Fruit fly (Drosophila melanogaster) whole organism, adult: ENCODE data around the gene CG12056.

Experiments
- CG11617 ChIP-seq: fragments of 200-800 bp; sonication (Bioruptor generic); optimal IDR thresholded peaks from 2 replicates; lab custom pipeline; 2017; ENCODE audit warnings: mild to moderate bottlenecking, missing biosample characterization, missing genetic modification reagents, missing genetic modification characterization
- CG12768 ChIP-seq: fragments of 200-800 bp; sonication (Bioruptor generic); optimal IDR thresholded peaks from 2 replicates; lab custom pipeline; 2017; ENCODE audit warnings: missing biosample characterization, missing genetic modification characterization, mild to moderate bottlenecking, moderate library complexity, missing genetic modification reagents
- CG14711 ChIP-seq: fragments of 200-800 bp; sonication (Bioruptor generic); optimal IDR thresholded peaks from 2 replicates; lab custom pipeline; 2018; ENCODE audit warnings: missing biosample characterization, mild to moderate bottlenecking, missing genetic modification characterization, moderate library complexity
- CG1620 ChIP-seq: fragments of 200-800 bp; sonication (Bioruptor generic); optimal IDR thresholded peaks from 2 replicates; lab custom pipeline; 2016; ENCODE audit warnings: missing biosample characterization, missing genetic modification characterization
- CG33017 ChIP-seq: fragments of 200-800 bp; sonication (Bioruptor generic); optimal IDR thresholded peaks from 2 replicates; lab custom pipeline; 2018; ENCODE audit warnings: missing biosample characterization, mild to moderate bottlenecking, missing genetic modification characterization, moderate library complexity
- CG5204 ChIP-seq: fragments of 200-800 bp; sonication (Bioruptor generic); optimal IDR thresholded peaks from 2 replicates; lab custom pipeline; 2016; ENCODE audit warnings: missing biosample characterization, missing genetic modification characterization
- CG7045 ChIP-seq: fragments of 200-800 bp; sonication (Bioruptor generic); optimal IDR thresholded peaks from 2 replicates; lab custom pipeline; 2017; ENCODE audit warnings: missing biosample characterization, mild to moderate bottlenecking, missing genetic modification characterization
- CG7101 ChIP-seq: fragments of 200-800 bp; sonication (Bioruptor generic); optimal IDR thresholded peaks from 2 replicates; lab custom pipeline; 2018; ENCODE audit warnings: missing biosample characterization, mild to moderate bottlenecking, missing genetic modification characterization, moderate library complexity
- Clk ChIP-seq: fragments of 200-800 bp; sonication (Bioruptor generic); optimal IDR thresholded peaks from 2 replicates; lab custom pipeline; 2017; ENCODE audit warnings: missing biosample characterization, missing genetic modification characterization
- Crg-1 ChIP-seq: fragments of 200-800 bp; sonication (Bioruptor generic); optimal IDR thresholded peaks from 2 replicates; lab custom pipeline; 2016; ENCODE audit warnings: missing biosample characterization, missing genetic modification characterization
- Hr96 ChIP-seq: fragments of 200-800 bp; sonication (Bioruptor generic); optimal IDR thresholded peaks from 2 replicates; lab custom pipeline; 2016; ENCODE audit warnings: missing biosample characterization, missing genetic modification characterization
- Mnt ChIP-seq: fragments of 200-800 bp; sonication (Bioruptor generic); optimal IDR thresholded peaks from 2 replicates; lab custom pipeline; 2016; ENCODE audit warnings: missing biosample characterization, mild to moderate bottlenecking, missing genetic modification characterization
- bab1 ChIP-seq: fragments of 200-800 bp; sonication (Bioruptor generic); optimal IDR thresholded peaks from 3 replicates; lab custom pipeline; 2019; ENCODE audit warnings: missing biosample characterization, mild to moderate bottlenecking, missing genetic modification characterization, moderate library complexity
- cic ChIP-seq: fragments of 200-800 bp; sonication (Bioruptor generic); optimal IDR thresholded peaks from 2 replicates; lab custom pipeline; 2017; ENCODE audit warnings: missing biosample characterization, mild to moderate bottlenecking, missing genetic modification characterization, moderate library complexity
- cnc ChIP-seq, 2 experiments: fragments of >200 bp; optimal IDR thresholded peaks; 2 replicates each; lab custom pipeline; 2017
- kay ChIP-seq: fragments of 200-800 bp; sonication (Bioruptor generic); peaks from one replicate; lab custom pipeline; 2016; ENCODE audit warnings: missing biosample characterization, missing genetic modification characterization, borderline replicate concordance
- ovo ChIP-seq: fragments of 200-800 bp; sonication (Bioruptor generic); optimal IDR thresholded peaks from 2 replicates; lab custom pipeline; 2016; ENCODE audit warnings: missing biosample characterization, missing genetic modification characterization
- pad ChIP-seq: fragments of 200-800 bp; sonication (Bioruptor generic); optimal IDR thresholded peaks from 3 replicates; lab custom pipeline; 2017; ENCODE audit warnings: missing biosample characterization, missing genetic modification characterization, mild to moderate bottlenecking, moderate library complexity, missing genetic modification reagents
- tj ChIP-seq: fragments of 200-800 bp; sonication (Bioruptor generic); optimal IDR thresholded peaks from 3 replicates; lab custom pipeline; 2017; ENCODE audit warnings: missing biosample characterization, mild to moderate bottlenecking, missing genetic modification characterization, moderate library complexity
- toe ChIP-seq: fragments of 200-800 bp; sonication (Bioruptor generic); optimal IDR thresholded peaks from 2 replicates; lab custom pipeline; 2016; ENCODE audit warnings: missing biosample characterization, missing genetic modification characterization

The CG12056 gene

DNA sequence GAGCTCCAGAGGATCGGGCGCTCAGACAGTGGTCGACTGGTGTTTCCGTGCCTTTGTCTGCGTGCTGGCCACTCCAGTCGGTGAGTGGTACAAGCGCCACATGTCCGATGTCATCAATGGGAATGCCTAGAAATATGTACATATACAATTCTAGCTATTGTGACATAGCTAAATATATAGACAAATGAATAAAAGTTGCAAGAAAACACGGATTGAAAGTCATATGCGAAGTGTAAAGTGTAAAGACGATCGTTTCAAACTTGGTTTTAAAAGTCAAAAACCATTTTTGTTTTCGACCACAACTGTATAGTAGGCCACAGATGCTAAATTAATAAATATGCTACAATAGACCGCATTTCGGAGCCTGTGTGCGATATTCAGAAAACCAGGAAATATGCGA is 23.0 kb downstream of the CG12056 start, which contains the start of gene CG15368:
TSS of gene CG15368 (plus strand) at position 301 of the 400 bp plus-strand sequence.
- TF ChIP-seq CG14711 (tag; lab: Kevin White, UChicago) (no peak), pad (GFP tag; lab: Kevin White, UChicago) (no peak), CG33017 (tag; lab: Kevin White, UChicago) (no peak), CG5204 (GFP tag; lab: Kevin White, UChicago) (no peak), cic (GFP tag; lab: Kevin White, UChicago) (no peak), CG11617 (GFP tag; lab: Kevin White, UChicago) (no peak), kay (GFP tag; lab: Kevin White, UChicago) (no peak), CG12768 (GFP tag; lab: Kevin White, UChicago) (no peak), Clk (no peak), toe (GFP tag; lab: Kevin White, UChicago) (no peak)

- TF ChIP-seq CG5204 (GFP tag; lab: Kevin White, UChicago), result no peak
- TF ChIP-seq Mnt, result no peak
- no peak for TF ChIP-seq CG7045 (GFP tag; lab: Kevin White, UChicago)
- TF ChIP-seq Clk, result no peak
- TF ChIP-seq CG12768 (GFP tag; lab: Kevin White, UChicago), result no peak
- no peak for TF ChIP-seq kay (GFP tag; lab: Kevin White, UChicago)
- TF ChIP-seq CG7101 (tag; lab: Kevin White, UChicago), result no peak
- TF ChIP-seq Hr96, result no peak
- TF ChIP-seq bab1 (GFP tag; lab: Kevin White, UChicago), result no peak
- no peak for TF ChIP-seq CG33017 (tag; lab: Kevin White, UChicago)
- no peak for TF ChIP-seq Crg-1 (GFP tag; lab: Kevin White, UChicago)
- TF ChIP-seq CG11617 (GFP tag; lab: Kevin White, UChicago), result no peak
- no peak for TF ChIP-seq ovo (GFP tag; lab: Kevin White, UChicago)
- TF ChIP-seq tj (GFP tag; lab: Kevin White, UChicago), result no peak
- TF ChIP-seq pad (GFP tag; lab: Kevin White, UChicago), result no peak
- TF ChIP-seq CG14711 (tag; lab: Kevin White, UChicago), result no peak
These were observed 24.1 kb downstream of the CG12056 start, which contains the start of gene CG15369 for dm6 chrX:9216572-9216971. TSS of gene CG15369 (plus strand) at chrX:9216872.

DNA sequence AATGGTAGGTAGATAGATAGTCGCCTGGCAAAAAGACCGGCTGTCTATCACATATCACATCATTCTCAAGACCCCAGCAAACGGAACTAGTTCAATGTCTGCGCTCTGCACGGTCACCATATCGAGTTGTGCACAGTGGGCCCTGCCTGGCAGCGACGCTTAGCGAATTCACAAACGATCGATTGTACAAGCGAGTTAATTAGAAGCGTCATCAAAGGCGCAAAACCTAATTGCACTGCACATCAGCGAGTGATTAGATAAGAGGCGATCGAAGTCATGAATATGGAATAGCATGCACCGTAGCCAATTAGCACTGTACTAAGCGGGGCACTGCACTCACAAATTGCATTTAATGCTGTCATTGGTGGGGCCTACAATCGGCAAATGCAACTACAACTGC is 28.0 kb downstream of the CG12056 start:
- peak; percentile 9 for TF ChIP-seq CG33017 (tag; lab: Kevin White, UChicago)
- no peak for TF ChIP-seq CG14711 (tag; lab: Kevin White, UChicago)
- TF ChIP-seq Hr96, result no peak
- peak; percentile 26 for TF ChIP-seq bab1 (GFP tag; lab: Kevin White, UChicago)

DNA sequence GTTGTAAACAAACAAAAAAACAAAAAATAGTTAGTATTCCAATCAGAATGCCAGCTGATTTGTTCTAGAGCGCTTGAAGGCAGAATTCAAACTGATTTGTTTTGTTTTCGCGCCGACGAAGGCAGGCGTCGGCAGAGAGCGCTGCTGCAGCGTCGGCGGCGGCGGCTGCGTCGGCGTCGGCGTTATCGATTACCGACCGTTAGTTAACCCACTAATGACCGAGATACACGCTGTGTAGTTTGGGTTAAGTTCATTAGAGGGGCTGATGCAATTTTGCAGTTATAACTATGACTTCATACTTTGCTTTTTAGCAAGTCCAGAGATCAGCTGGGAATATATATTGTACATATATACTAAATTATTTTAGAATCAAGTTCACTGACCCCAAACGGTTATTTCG is 30.7 kb downstream of the CG12056 start, which contains the start of gene t:
TSS of gene t (minus strand) at position 76 of the 400 bp plus-strand sequence.
- no peak for TF ChIP-seq ovo (GFP tag; lab: Kevin White, UChicago)
- no peak for TF ChIP-seq kay (GFP tag; lab: Kevin White, UChicago)
- TF ChIP-seq Mnt, result no peak
- no peak for TF ChIP-seq Crg-1 (GFP tag; lab: Kevin White, UChicago)
- no peak for TF ChIP-seq pad (GFP tag; lab: Kevin White, UChicago)
- peak; percentile 17 for TF ChIP-seq CG5204 (GFP tag; lab: Kevin White, UChicago)
- no peak for TF ChIP-seq CG12768 (GFP tag; lab: Kevin White, UChicago)
- no peak for TF ChIP-seq cnc (optimal IDR thresholded peaks at IDR 0.05; lab: Kevin White, UChicago)

DNA sequence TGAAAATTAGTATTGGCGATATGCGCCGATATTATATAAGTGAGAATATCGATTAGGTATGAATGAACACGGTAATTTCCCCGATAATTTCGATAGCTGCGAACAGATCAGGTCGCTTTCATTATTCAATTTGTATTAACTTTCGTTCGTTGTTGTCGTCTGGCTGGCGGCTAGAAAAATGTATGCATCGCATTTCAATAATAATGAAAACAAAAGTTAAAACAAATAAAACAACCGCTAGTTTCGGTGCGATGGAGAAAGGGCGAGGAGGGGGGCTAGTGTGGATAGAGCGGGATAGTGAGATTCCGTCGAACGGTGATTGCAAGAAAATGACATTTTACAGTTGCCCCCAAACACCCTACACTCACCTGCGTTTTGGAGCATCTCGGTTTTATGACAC is 32.0 kb downstream of the CG12056 start:
- peak; percentile 30 for TF ChIP-seq ovo (GFP tag; lab: Kevin White, UChicago)
- TF ChIP-seq CG14711 (tag; lab: Kevin White, UChicago), result no peak

DNA sequence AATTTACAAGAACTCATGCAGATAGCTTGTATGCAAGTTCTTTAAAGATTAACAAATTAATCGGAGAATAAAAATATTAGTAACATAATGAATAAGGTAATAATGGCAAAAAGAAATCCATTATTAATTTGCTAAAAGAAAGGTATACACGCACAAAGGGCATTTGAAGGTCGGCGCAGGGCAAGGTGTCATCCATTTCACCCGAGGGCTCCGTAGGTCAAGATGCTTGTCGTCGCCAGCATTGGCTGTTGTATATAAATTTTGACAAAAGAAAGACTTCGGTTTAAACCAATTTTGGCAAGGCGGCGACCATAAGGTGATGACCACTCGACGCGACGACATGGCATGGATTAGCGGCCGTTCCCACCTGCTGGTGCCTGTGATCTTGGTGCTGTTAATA is 32.7 kb downstream of the CG12056 start, which contains the start of gene CG15370:
TSS of gene CG15370 (plus strand) at position 301 of the 400 bp plus-strand sequence.
- no peak for TF ChIP-seq Crg-1 (GFP tag; lab: Kevin White, UChicago)
- no peak for TF ChIP-seq CG12768 (GFP tag; lab: Kevin White, UChicago)
- no peak for TF ChIP-seq CG5204 (GFP tag; lab: Kevin White, UChicago)
- TF ChIP-seq ovo (GFP tag; lab: Kevin White, UChicago), result no peak

dm6 chrX:9226837-9227236 is 34.4 kb downstream of the CG12056 start, which contains the start of gene Gr8a:
TSS of gene Gr8a (plus strand) at chrX:9227137.
- TF ChIP-seq CG14711 (tag; lab: Kevin White, UChicago), result no peak

DNA sequence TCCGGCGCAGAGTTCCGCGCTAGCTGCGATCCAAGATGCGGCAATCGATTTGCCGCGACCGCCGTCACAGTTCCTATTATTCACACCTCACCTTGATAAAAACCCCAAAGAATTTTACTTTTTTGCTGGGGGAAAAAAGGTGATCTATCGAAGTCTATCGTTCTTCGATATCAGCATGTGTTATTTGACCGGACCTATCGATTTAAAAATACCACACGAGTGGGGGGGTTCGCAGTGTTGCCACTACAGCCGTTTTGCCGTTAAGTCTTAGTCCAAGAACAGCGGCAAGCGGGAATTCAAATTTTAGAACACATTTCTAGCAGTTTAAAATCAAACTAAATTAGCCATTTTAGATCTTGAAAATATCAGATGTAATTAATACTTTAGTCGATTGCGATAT is 39.7 kb downstream of the CG12056 start, which contains the start of gene CG12121:
TSS of gene CG12121 (minus strand) at position 180 of the 400 bp plus-strand sequence.
- TF ChIP-seq cnc (optimal IDR thresholded peaks at IDR 0.05; lab: Kevin White, UChicago), result no peak
- no peak for TF ChIP-seq kay (GFP tag; lab: Kevin White, UChicago)
- no peak for TF ChIP-seq CG7101 (tag; lab: Kevin White, UChicago)
- TF ChIP-seq toe (GFP tag; lab: Kevin White, UChicago), result no peak
- no peak for TF ChIP-seq ovo (GFP tag; lab: Kevin White, UChicago)
- TF ChIP-seq pad (GFP tag; lab: Kevin White, UChicago), result no peak
- TF ChIP-seq Mnt, result no peak
- peak; percentile 31 for TF ChIP-seq CG14711 (tag; lab: Kevin White, UChicago)
- TF ChIP-seq CG33017 (tag; lab: Kevin White, UChicago), result no peak
- no peak for TF ChIP-seq tj (GFP tag; lab: Kevin White, UChicago)
- no peak for TF ChIP-seq CG11617 (GFP tag; lab: Kevin White, UChicago)
- no peak for TF ChIP-seq Crg-1 (GFP tag; lab: Kevin White, UChicago)
- no peak for TF ChIP-seq Hr96
- TF ChIP-seq Clk, result no peak
- TF ChIP-seq CG1620 (GFP tag; lab: Kevin White, UChicago), result no peak
- TF ChIP-seq bab1 (GFP tag; lab: Kevin White, UChicago), result peak; percentile 65
- no peak for TF ChIP-seq CG12768 (GFP tag; lab: Kevin White, UChicago)
